Worm (Caenorhabditis elegans) whole organism, L1 larva: ENCODE results near the gene C05A2.4.
A peak's percentile ranks its signal among the peaks of the same experiment; 100 is the strongest.

Experiments used
- C16A3.4 ChIP-seq: fragments of 150-350 bp; optimal IDR thresholded peaks from 2 replicates; lab custom pipeline; 2014; ENCODE audit warnings: missing biosample characterization, missing genetic modification characterization
- F16B12.6 ChIP-seq: fragments of 150-350 bp; optimal IDR thresholded peaks from 2 replicates; lab custom pipeline; 2014; ENCODE audit warnings: missing biosample characterization, missing genetic modification characterization
- aly-2 ChIP-seq: fragments of 150-350 bp; optimal IDR thresholded peaks from 2 replicates; lab custom pipeline; 2014; ENCODE audit warnings: missing biosample characterization, missing genetic modification characterization
- blmp-1 ChIP-seq: fragments of 150-350 bp; optimal IDR thresholded peaks from 2 replicates; lab custom pipeline; 2014; ENCODE audit warnings: missing biosample characterization, missing genetic modification characterization
- ceh-88 ChIP-seq: fragments of 200-800 bp; sonication (Bioruptor generic); IDR thresholded peaks from 2 replicates; pipeline ENCODE4 v1.3.6; 2022; ENCODE audit warnings: missing genetic modification characterization, missing compliant biosample characterization
- ces-1 ChIP-seq: fragments of 150-350 bp; optimal IDR thresholded peaks from 2 replicates; lab custom pipeline; 2014; ENCODE audit warnings: missing biosample characterization, missing genetic modification reagents, missing genetic modification characterization
- dsc-1 ChIP-seq: sonication (generic microtip); optimal IDR thresholded peaks from 2 replicates; lab custom pipeline; 2016; ENCODE audit warnings: mild to moderate bottlenecking, missing genetic modification characterization, missing compliant biosample characterization
- efl-1 ChIP-seq, 4 experiments: fragments of 150-350 bp; optimal IDR thresholded peaks in 3 of 4; peaks in 1 of 4; 1 replicate in 1 of 4; 2 replicates in 3 of 4; lab custom pipeline; 2014; ENCODE audit warnings: missing biosample characterization in 2 of 4, missing genetic modification characterization in 2 of 4, missing genetic modification reagents in 2 of 4
- egl-27 ChIP-seq, 2 experiments: fragments of 150-350 bp in 1 of 2; sonication (generic microtip); optimal IDR thresholded peaks; 3 replicates each; lab custom pipeline; 2017 to 2018; ENCODE audit warnings: missing biosample characterization in 2 of 2, missing genetic modification characterization in 2 of 2, missing genetic modification reagents in 2 of 2
- fkh-10 ChIP-seq: sonication (generic microtip); optimal IDR thresholded peaks from 2 replicates; lab custom pipeline; 2017; ENCODE audit warnings: missing biosample characterization, missing genetic modification reagents, missing genetic modification characterization
- grh-1 ChIP-seq: fragments of 200-800 bp; sonication (Bioruptor generic); IDR thresholded peaks from 2 replicates; pipeline ENCODE4 v1.3.6; 2022; ENCODE audit warnings: missing genetic modification reagents, missing genetic modification characterization, missing compliant biosample characterization
- hlh-4 ChIP-seq: sonication (generic microtip); optimal IDR thresholded peaks from 2 replicates; lab custom pipeline; 2016; ENCODE audit warnings: mild to moderate bottlenecking, missing genetic modification characterization, missing compliant biosample characterization
- irx-1 ChIP-seq: sonication (generic microtip); optimal IDR thresholded peaks from 2 replicates; lab custom pipeline; 2016; ENCODE audit warnings: missing genetic modification characterization, missing compliant biosample characterization
- isw-1 ChIP-seq: fragments of 200-800 bp; sonication (Bioruptor generic); IDR thresholded peaks from 2 replicates; pipeline ENCODE4 v1.3.6; 2022; ENCODE audit warnings: missing genetic modification characterization, missing compliant biosample characterization
- lin-13 ChIP-seq: fragments of 150-350 bp; optimal IDR thresholded peaks from 2 replicates; lab custom pipeline; 2014; ENCODE audit warnings: missing biosample characterization, missing genetic modification reagents, missing genetic modification characterization
- lin-14 ChIP-seq: fragments of 200-800 bp; sonication (Bioruptor generic); optimal IDR thresholded peaks from 2 replicates; lab custom pipeline; 2018; ENCODE audit warnings: mild to moderate bottlenecking, missing genetic modification characterization, moderate library complexity, missing compliant biosample characterization
- lin-35 ChIP-seq, 2 experiments: fragments of 150-350 bp; optimal IDR thresholded peaks; 2 replicates each; lab custom pipeline; 2014; ENCODE audit warnings: missing biosample characterization in 2 of 2, missing genetic modification characterization in 2 of 2, missing genetic modification reagents in 2 of 2
- lin-39 ChIP-seq: fragments of 150-350 bp; optimal IDR thresholded peaks from 2 replicates; lab custom pipeline; 2014; ENCODE audit warnings: missing biosample characterization, missing genetic modification reagents, missing genetic modification characterization
- lir-3 ChIP-seq: sonication (generic microtip); optimal IDR thresholded peaks from 2 replicates; lab custom pipeline; 2016; ENCODE audit warnings: mild to moderate bottlenecking, missing genetic modification characterization, moderate library complexity, missing compliant biosample characterization; ENCODE audit not compliant: poor library complexity
- lsy-2 ChIP-seq, 2 experiments: fragments of 150-350 bp; optimal IDR thresholded peaks; 2 replicates each; lab custom pipeline; 2014; ENCODE audit warnings: missing biosample characterization in 2 of 2, missing genetic modification characterization in 2 of 2
- mdl-1 ChIP-seq, 2 experiments: fragments of 150-350 bp; optimal IDR thresholded peaks; 2 replicates each; lab custom pipeline; 2014 to 2017; ENCODE audit warnings: missing biosample characterization in 2 of 2, missing genetic modification characterization in 2 of 2, inconsistent platforms in 1 of 2
- mef-2 ChIP-seq: fragments of 150-350 bp; optimal IDR thresholded peaks from 2 replicates; lab custom pipeline; 2014; ENCODE audit warnings: missing biosample characterization, missing genetic modification characterization
- mep-1 ChIP-seq: fragments of 150-350 bp; optimal IDR thresholded peaks from 2 replicates; lab custom pipeline; 2014; ENCODE audit warnings: missing biosample characterization, missing genetic modification characterization
- nhr-11 ChIP-seq: fragments of 150-350 bp; optimal IDR thresholded peaks from 2 replicates; lab custom pipeline; 2014; ENCODE audit warnings: missing biosample characterization, missing genetic modification characterization
- nhr-12 ChIP-seq: sonication (generic microtip); optimal IDR thresholded peaks from 2 replicates; lab custom pipeline; 2017; ENCODE audit warnings: missing biosample characterization, missing genetic modification characterization
- nhr-19 ChIP-seq: fragments of 200-800 bp; sonication (Bioruptor generic); conservative IDR thresholded peaks from 2 replicates; pipeline ENCODE4 v1.3.6; 2022; ENCODE audit warnings: missing genetic modification characterization, missing compliant biosample characterization
- nhr-20 ChIP-seq: sonication (generic microtip); optimal IDR thresholded peaks from 2 replicates; lab custom pipeline; 2016; ENCODE audit warnings: mild to moderate bottlenecking, missing genetic modification characterization, missing compliant biosample characterization
- nhr-28 ChIP-seq: fragments of 150-350 bp; optimal IDR thresholded peaks from 2 replicates; lab custom pipeline; 2014; ENCODE audit warnings: missing biosample characterization, missing genetic modification characterization
- nhr-71 ChIP-seq: sonication (generic microtip); optimal IDR thresholded peaks from 2 replicates; lab custom pipeline; 2016; ENCODE audit warnings: mild to moderate bottlenecking, missing genetic modification characterization, moderate library complexity, missing compliant biosample characterization
- nhr-84 ChIP-seq: sonication (generic microtip); optimal IDR thresholded peaks from 2 replicates; lab custom pipeline; 2017; ENCODE audit warnings: missing biosample characterization, missing genetic modification characterization
- nhr-85 ChIP-seq: sonication (generic microtip); peaks from one replicate; lab custom pipeline; 2016; ENCODE audit warnings: missing genetic modification characterization, inconsistent platforms, missing compliant biosample characterization
- pag-3 ChIP-seq: sonication (generic microtip); optimal IDR thresholded peaks from 2 replicates; lab custom pipeline; 2017; ENCODE audit warnings: missing genetic modification characterization, mild to moderate bottlenecking, missing compliant biosample characterization, antibody characterized with exemption, borderline replicate concordance; ENCODE audit not compliant: insufficient read depth
- rnt-1 ChIP-seq: sonication (generic microtip); optimal IDR thresholded peaks from 2 replicates; lab custom pipeline; 2016; ENCODE audit warnings: mild to moderate bottlenecking, missing genetic modification characterization, moderate library complexity, missing compliant biosample characterization
- skn-1 ChIP-seq: fragments of 150-350 bp; optimal IDR thresholded peaks from 2 replicates; lab custom pipeline; 2014; ENCODE audit warnings: missing biosample characterization, missing genetic modification characterization
- snu-23 ChIP-seq: sonication (generic microtip); optimal IDR thresholded peaks from 2 replicates; lab custom pipeline; 2016; ENCODE audit warnings: missing genetic modification characterization, missing compliant biosample characterization
- sox-4 ChIP-seq: sonication (generic microtip); optimal IDR thresholded peaks from 2 replicates; lab custom pipeline; 2016; ENCODE audit warnings: missing genetic modification characterization, missing compliant biosample characterization
- sup-37 ChIP-seq: fragments of 200-800 bp; sonication (Bioruptor generic); optimal IDR thresholded peaks from 2 replicates; lab custom pipeline; 2018; ENCODE audit warnings: mild to moderate bottlenecking, missing genetic modification characterization, missing compliant biosample characterization
- swsn-7 ChIP-seq: sonication (generic microtip); optimal IDR thresholded peaks from 2 replicates; lab custom pipeline; 2016; ENCODE audit warnings: missing genetic modification characterization, missing compliant biosample characterization
- tbx-2 ChIP-seq: sonication (generic microtip); optimal IDR thresholded peaks from 2 replicates; lab custom pipeline; 2016; ENCODE audit warnings: missing genetic modification characterization, missing compliant biosample characterization
- unc-130 ChIP-seq: fragments of 150-350 bp; optimal IDR thresholded peaks from 2 replicates; lab custom pipeline; 2017; ENCODE audit warnings: missing biosample characterization, missing genetic modification characterization, inconsistent platforms
- unc-62 ChIP-seq: fragments of 150-350 bp; optimal IDR thresholded peaks from 2 replicates; lab custom pipeline; 2014; ENCODE audit warnings: missing biosample characterization, missing genetic modification reagents, missing genetic modification characterization
- zag-1 ChIP-seq: fragments of 150-350 bp; optimal IDR thresholded peaks from 2 replicates; lab custom pipeline; 2014; ENCODE audit warnings: missing biosample characterization, missing genetic modification characterization
- ztf-4 ChIP-seq: fragments of 150-350 bp; optimal IDR thresholded peaks from 2 replicates; lab custom pipeline; 2014; ENCODE audit warnings: missing biosample characterization, missing genetic modification characterization

The C05A2.4 gene

ce11 chrV:10726691-10727090, 31.4 kb downstream of the C05A2.4 start (continued):
- TF ChIP-seq zag-1 (tag; lab: Kevin White, UChicago) (no peak), mep-1 (no peak), isw-1 (no peak), F16B12.6 (tag; lab: Kevin White, UChicago) (no peak), nhr-19 (GFP tag; lab: Robert Waterston, UW) (0 out of 2 replicates have a peak, but pooled peaks have one; percentile 6), lin-14 (GFP tag; lab: Kevin White, UChicago) (peak; percentile 63), fkh-10 (no peak), ces-1 (GFP tag; lab: Kevin White, UChicago) (no peak), nhr-71 (tag; lab: Kevin White, UChicago) (peak; percentile 64), skn-1 (no peak), lin-39 (no peak), aly-2 (tag; lab: Kevin White, UChicago) (no peak), hlh-4 (tag; lab: Kevin White, UChicago) (no peak), ceh-88 (GFP tag; lab: Robert Waterston, UW) (no peak), mef-2 (tag; lab: Kevin White, UChicago) (no peak), lin-13 (GFP tag; lab: Kevin White, UChicago) (no peak), nhr-84 (tag; lab: Kevin White, UChicago) (no peak), nhr-12 (tag; lab: Kevin White, UChicago) (no peak), dsc-1 (tag; lab: Kevin White, UChicago) (no peak), irx-1 (tag; lab: Kevin White, UChicago) (no peak), blmp-1 (tag; lab: Kevin White, UChicago) (peak; percentile 64), pag-3 (tag; lab: Kevin White, UChicago) (no peak), lir-3 (tag; lab: Kevin White, UChicago) (no peak), lin-35 (GFP tag; optimal IDR thresholded peaks at IDR 0.05; lab: Kevin White, UChicago) (peak in 1 of 2 experiments; percentile 39), unc-62 (GFP tag; lab: Kevin White, UChicago) (no peak), ztf-4 (tag; lab: Kevin White, UChicago) (no peak), mdl-1 (tag; optimal IDR thresholded peaks at IDR 0.05; lab: Kevin White, UChicago) (peak in 1 of 2 experiments; percentile 70), egl-27 (tag; optimal IDR thresholded peaks at IDR 0.05; lab: Kevin White, UChicago) (no peak), sox-4 (tag; lab: Kevin White, UChicago) (no peak), nhr-20 (tag; lab: Kevin White, UChicago) (peak; percentile 78), nhr-85 (peak; percentile 73)

ce11 chrV:10727651-10728050, 32.4 kb downstream of the C05A2.4 start:
- TF ChIP-seq ceh-88 (GFP tag; lab: Robert Waterston, UW) (no peak), efl-1 (optimal IDR thresholded peaks at IDR 0.05; lab: Kevin White, UChicago) (peak in 1 of 2 experiments; percentile 2), efl-1 (GFP tag; optimal IDR thresholded peaks at IDR 0.05 in 1 of 2; lab: Kevin White, UChicago) (peak in 1 of 2 experiments; percentile 76), lin-14 (GFP tag; lab: Kevin White, UChicago) (peak; percentile 86), ztf-4 (tag; lab: Kevin White, UChicago) (peak; percentile 17), nhr-19 (GFP tag; lab: Robert Waterston, UW) (peak; percentile 66), nhr-84 (tag; lab: Kevin White, UChicago) (no peak), blmp-1 (tag; lab: Kevin White, UChicago) (peak; percentile 57), grh-1 (GFP tag; lab: Robert Waterston, UW) (no peak), unc-130 (tag; lab: Kevin White, UChicago) (peak; percentile 40), lsy-2 (tag; optimal IDR thresholded peaks at IDR 0.05; lab: Kevin White, UChicago) (peak in 1 of 2 experiments; percentile 26), nhr-20 (tag; lab: Kevin White, UChicago) (peak; percentile 52), tbx-2 (peak; percentile 69), snu-23 (peak; percentile 38), rnt-1 (tag; lab: Kevin White, UChicago) (peak; percentile 91), swsn-7 (tag; lab: Kevin White, UChicago) (peak; percentile 18), nhr-71 (tag; lab: Kevin White, UChicago) (peak; percentile 84), nhr-11 (tag; lab: Kevin White, UChicago) (peak; percentile 45), C16A3.4 (tag; lab: Kevin White, UChicago) (peak; percentile 12), mdl-1 (tag; optimal IDR thresholded peaks at IDR 0.05; lab: Kevin White, UChicago) (peak in 1 of 2 experiments; percentile 8), lin-35 (GFP tag; optimal IDR thresholded peaks at IDR 0.05; lab: Kevin White, UChicago) (peak in 1 of 2 experiments; percentile 6), sup-37 (GFP tag; lab: Kevin White, UChicago) (no peak), lin-39 (peak; percentile 92), nhr-28 (tag; lab: Kevin White, UChicago) (no peak)
- TF ChIP-seq, all 84 proteins: peak for 18
